Worm (Caenorhabditis elegans): Measurements from ENCODE around the gene nhr-13.

- TF ChIP-seq ztf-23 (GFP tag; IDR thresholded peaks at IDR 0.05) = no peak
- TF ChIP-seq cog-1 (tag; optimal IDR thresholded peaks at IDR 0.05) = no peak
- TF ChIP-seq T22C8.4 (GFP tag; IDR thresholded peaks at IDR 0.05) = no peak
Observed at ce11 chrV:2181738-2182137, 10.5 kb upstream of the nhr-13 start, which contains the start of gene srbc-16.

Data from whole organism, midembryonic.